Fruit fly (Drosophila melanogaster) whole organism, pupa: ENCODE data around the gene CG14963.

Experiments used
- CG10348 ChIP-seq: fragments of 200-800 bp; sonication (Bioruptor generic); IDR thresholded peaks from 2 replicates; pipeline ENCODE4 v1.3.6; 2022; ENCODE audit warnings: missing biosample characterization, missing genetic modification characterization
- CG12605 ChIP-seq: fragments of 200-800 bp; sonication (Bioruptor generic); IDR thresholded peaks from 2 replicates; pipeline ENCODE4 v1.3.6; 2022; ENCODE audit warnings: missing biosample characterization, missing genetic modification characterization
- CG13204 ChIP-seq: fragments of 200-800 bp; sonication (Bioruptor generic); optimal IDR thresholded peaks from 2 replicates; lab custom pipeline; 2018; ENCODE audit warnings: missing biosample characterization, mild to moderate bottlenecking, missing genetic modification characterization, moderate library complexity
- CG14655 ChIP-seq: fragments of 200-800 bp; sonication (Bioruptor generic); optimal IDR thresholded peaks from 3 replicates; lab custom pipeline; 2017; ENCODE audit warnings: mild to moderate bottlenecking, missing biosample characterization, missing genetic modification reagents, missing genetic modification characterization
- CG15710 ChIP-seq: fragments of 200-800 bp; sonication (Bioruptor generic); optimal IDR thresholded peaks from 2 replicates; lab custom pipeline; 2018; ENCODE audit warnings: missing biosample characterization, mild to moderate bottlenecking, missing genetic modification characterization, moderate library complexity
- CG32121 ChIP-seq: fragments of 200-800 bp; sonication (Bioruptor generic); IDR thresholded peaks from 2 replicates; pipeline ENCODE4 v1.3.6; 2022; ENCODE audit warnings: missing biosample characterization, missing genetic modification characterization
- CG34367 ChIP-seq: fragments of 200-800 bp; sonication (Bioruptor generic); optimal IDR thresholded peaks from 2 replicates; lab custom pipeline; 2018; ENCODE audit warnings: missing biosample characterization, mild to moderate bottlenecking, missing genetic modification characterization
- CG4496 ChIP-seq: fragments of 200-800 bp; sonication (Bioruptor generic); IDR thresholded peaks from 3 replicates; pipeline ENCODE4 v1.3.6; 2022; ENCODE audit warnings: missing biosample characterization, missing genetic modification characterization
- CG8159 ChIP-seq: fragments of 200-800 bp; sonication (Bioruptor generic); optimal IDR thresholded peaks from 3 replicates; lab custom pipeline; 2018; ENCODE audit warnings: missing biosample characterization, mild to moderate bottlenecking, missing genetic modification characterization, moderate library complexity
- CG8301 ChIP-seq: fragments of 200-800 bp; sonication (Bioruptor generic); optimal IDR thresholded peaks from 2 replicates; lab custom pipeline; 2018; ENCODE audit warnings: missing biosample characterization, mild to moderate bottlenecking, missing genetic modification characterization
- CG9948 ChIP-seq: fragments of 200-800 bp; sonication (Bioruptor generic); optimal IDR thresholded peaks from 2 replicates; lab custom pipeline; 2018; ENCODE audit warnings: missing biosample characterization, mild to moderate bottlenecking, missing genetic modification characterization, moderate library complexity
- D1 ChIP-seq: fragments of 200-800 bp; sonication (Bioruptor generic); optimal IDR thresholded peaks from 2 replicates; lab custom pipeline; 2018; ENCODE audit warnings: missing biosample characterization, mild to moderate bottlenecking, missing genetic modification characterization, moderate library complexity
- EcR ChIP-seq: fragments of 200-800 bp; sonication (Bioruptor generic); optimal IDR thresholded peaks from 3 replicates; lab custom pipeline; 2019; ENCODE audit warnings: missing biosample characterization, missing genetic modification characterization, mild to moderate bottlenecking, moderate library complexity, missing genetic modification reagents
- Ets98B ChIP-seq: fragments of 200-800 bp; sonication (Bioruptor generic); IDR thresholded peaks from 2 replicates; pipeline ENCODE4 v1.3.6; 2022; ENCODE audit warnings: missing biosample characterization, missing genetic modification characterization
- Pif1A ChIP-seq: fragments of 200-800 bp; sonication (Bioruptor generic); optimal IDR thresholded peaks from 3 replicates; lab custom pipeline; 2016; ENCODE audit warnings: missing biosample characterization, missing genetic modification characterization
- Pif1B ChIP-seq: fragments of 200-800 bp; sonication (Bioruptor generic); optimal IDR thresholded peaks from 3 replicates; lab custom pipeline; 2016; ENCODE audit warnings: missing biosample characterization, missing genetic modification characterization
- Snoo ChIP-seq: fragments of 200-800 bp; sonication (Bioruptor generic); optimal IDR thresholded peaks from 3 replicates; lab custom pipeline; 2017; ENCODE audit warnings: missing biosample characterization, mild to moderate bottlenecking, missing genetic modification characterization, inconsistent platforms
- fd96Ca ChIP-seq: fragments of 200-800 bp; sonication (Bioruptor generic); IDR thresholded peaks from 3 replicates; pipeline ENCODE4 v1.3.6; 2022; ENCODE audit warnings: missing biosample characterization, missing genetic modification characterization
- gl ChIP-seq: fragments of 200-800 bp; sonication (Bioruptor generic); optimal IDR thresholded peaks from 2 replicates; lab custom pipeline; 2018; ENCODE audit warnings: missing biosample characterization, mild to moderate bottlenecking, missing genetic modification characterization
- rn ChIP-seq: fragments of 200-800 bp; sonication (Bioruptor generic); IDR thresholded peaks from 2 replicates; pipeline ENCODE4 v1.3.6; 2022; ENCODE audit warnings: missing biosample characterization, missing genetic modification characterization

The CG14963 gene

dm6 chr3L:3127544-3127943, 44.8 kb downstream of the CG14963 start, which contains the start of gene promL:
Gene promL, minus strand, starts transcription at chr3L:3127724.
- TF ChIP-seq CG13204 (GFP tag; lab: Kevin White, UChicago) = peak; percentile 10
- TF ChIP-seq CG8301 (tag; lab: Kevin White, UChicago) = no peak
- TF ChIP-seq rn = no peak
- no peak for TF ChIP-seq CG34367 (tag; lab: Kevin White, UChicago)
- TF ChIP-seq Ets98B = peak; percentile 37
- TF ChIP-seq EcR (GFP tag; lab: Kevin White, UChicago) = peak; percentile 68
- TF ChIP-seq fd96Ca (GFP tag; lab: Robert Waterston, UW) = peak; percentile 34; the same call in 1 of the 3 replicates
- TF ChIP-seq CG12605 = no peak
- peak; percentile 19 for TF ChIP-seq CG8159 (tag; lab: Kevin White, UChicago)
- TF ChIP-seq CG4496 (GFP tag; lab: Robert Waterston, UW) = peak; percentile 47; the same call in 1 of the 3 replicates
- peak; percentile 29 for TF ChIP-seq Pif1A (GFP tag; lab: Kevin White, UChicago)
- no peak for TF ChIP-seq CG14655 (GFP tag; lab: Kevin White, UChicago)
- peak; percentile 51 for TF ChIP-seq CG15710 (tag; lab: Kevin White, UChicago)
- no peak for TF ChIP-seq CG9948 (tag; lab: Kevin White, UChicago)
- TF ChIP-seq Snoo (tag; lab: Kevin White, UChicago) = peak; percentile 56
- peak; percentile 12 for TF ChIP-seq Pif1B (GFP tag; lab: Kevin White, UChicago)
- no peak for TF ChIP-seq D1

dm6 chr3L:3126478-3126877, 45.9 kb downstream of the CG14963 start:
- TF ChIP-seq rn (no peak), fd96Ca (GFP tag; lab: Robert Waterston, UW) (0 out of 3 replicates have a peak, but pooled peaks have one; percentile 22)
- TF ChIP-seq, all 21 proteins: peak for 1

- TF ChIP-seq CG9948 (tag; lab: Kevin White, UChicago) (no peak), CG8301 (tag; lab: Kevin White, UChicago) (peak; percentile 2), CG34367 (tag; lab: Kevin White, UChicago) (peak; percentile 19), fd96Ca (GFP tag; lab: Robert Waterston, UW) (no peak)
Observed at dm6 chr3L:3125649-3126130, 46.7 kb downstream of the CG14963 start.

DNA sequence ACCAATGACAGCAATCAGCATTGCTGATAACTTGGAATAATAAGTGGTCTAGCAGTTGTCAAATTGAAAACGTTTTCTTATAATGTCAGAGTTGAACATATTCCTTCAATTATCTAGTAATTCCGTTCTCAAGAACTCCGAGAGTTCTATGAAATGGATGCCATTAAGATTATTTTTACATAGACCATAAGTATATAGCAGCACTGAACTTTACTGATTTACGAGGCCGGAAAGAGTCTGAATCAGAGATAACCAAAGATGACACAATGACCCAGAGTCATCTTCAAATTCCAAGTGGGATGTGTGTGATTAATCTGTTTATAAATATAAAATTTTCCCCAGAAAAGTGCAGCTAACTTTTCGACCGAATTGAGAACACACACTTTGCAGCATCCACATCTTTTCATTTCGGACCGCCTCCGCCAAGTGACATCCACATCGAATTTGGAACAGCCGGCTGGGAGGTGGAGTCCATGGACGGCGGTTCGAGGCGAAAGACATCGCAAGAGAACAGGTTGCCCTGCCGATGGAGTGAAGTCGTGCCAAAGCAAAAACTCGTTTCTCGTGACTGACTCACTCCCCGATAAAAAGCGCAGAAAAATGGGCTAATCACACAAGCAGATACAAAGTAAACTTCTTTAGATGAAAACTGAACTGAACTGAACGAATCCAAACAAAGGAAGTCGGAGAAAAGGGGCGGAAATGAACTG, 47.3 kb downstream of the CG14963 start:
- TF ChIP-seq EcR (GFP tag; lab: Kevin White, UChicago) (peak; percentile 65), CG4496 (GFP tag; lab: Robert Waterston, UW) (0 out of 3 replicates have a peak, but pooled peaks have one; percentile 41), CG9948 (tag; lab: Kevin White, UChicago) (no peak), CG13204 (GFP tag; lab: Kevin White, UChicago) (peak; percentile 42), CG14655 (GFP tag; lab: Kevin White, UChicago) (no peak), fd96Ca (GFP tag; lab: Robert Waterston, UW) (no peak), Ets98B (no peak), Pif1A (GFP tag; lab: Kevin White, UChicago) (no peak), CG32121 (GFP tag; lab: Robert Waterston, UW) (no peak), CG12605 (no peak)
- TF ChIP-seq, all 21 proteins: peak for 3

DNA sequence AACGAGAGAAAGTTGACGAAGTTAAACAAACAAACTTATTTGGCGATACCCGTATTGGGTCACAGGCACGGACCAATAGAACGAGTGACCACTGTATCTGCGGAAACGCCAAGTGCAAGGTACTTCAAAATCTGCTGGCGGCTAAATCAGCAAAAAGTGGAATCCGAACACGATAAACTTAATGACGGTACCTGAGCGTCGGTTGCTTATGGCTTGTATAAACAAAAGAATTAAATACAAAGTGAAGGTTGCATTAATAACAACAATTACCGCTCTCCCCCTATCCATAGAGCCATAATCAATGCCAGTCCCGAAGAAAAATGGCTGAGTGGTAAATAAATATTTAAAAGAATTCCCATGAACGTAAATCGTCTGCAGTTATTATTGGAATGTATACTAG, 47.8 kb downstream of the CG14963 start:
- no peak for TF ChIP-seq rn
- TF ChIP-seq CG10348 (GFP tag; lab: Robert Waterston, UW) = no peak
- TF ChIP-seq Snoo (tag; lab: Kevin White, UChicago) = no peak
- TF ChIP-seq CG12605 = no peak
- no peak for TF ChIP-seq CG8159 (tag; lab: Kevin White, UChicago)
- TF ChIP-seq Ets98B = no peak
- TF ChIP-seq Pif1A (GFP tag; lab: Kevin White, UChicago) = no peak
- TF ChIP-seq CG8301 (tag; lab: Kevin White, UChicago) = no peak
- TF ChIP-seq CG15710 (tag; lab: Kevin White, UChicago) = no peak
- TF ChIP-seq CG4496 (GFP tag; lab: Robert Waterston, UW) = no peak
- no peak for TF ChIP-seq CG13204 (GFP tag; lab: Kevin White, UChicago)
- TF ChIP-seq EcR (GFP tag; lab: Kevin White, UChicago) = no peak

dm6 chr3L:3122688-3123316, 49.5 kb downstream of the CG14963 start:
- TF ChIP-seq CG8159 (tag; lab: Kevin White, UChicago) (no peak), CG4496 (GFP tag; lab: Robert Waterston, UW) (peak; percentile 17; the same call in 1 of the 3 replicates), EcR (GFP tag; lab: Kevin White, UChicago) (peak; percentile 97), Ets98B (no peak; the same call in 1 of the 2 replicates), rn (no peak), gl (tag; lab: Kevin White, UChicago) (no peak), CG32121 (GFP tag; lab: Robert Waterston, UW) (peak; percentile 31; the same call in 1 of the 2 replicates)
